Worm (Caenorhabditis elegans) whole organism, L3 larva: ENCODE data around the gene F44E7.5.

Experiments used
- R02D3.7 ChIP-seq: fragments of 150-350 bp; optimal IDR thresholded peaks from 2 replicates; lab custom pipeline; 2014; ENCODE audit warnings: missing biosample characterization, missing genetic modification characterization
- ZK546.5 ChIP-seq: sonication (generic microtip); optimal IDR thresholded peaks from 2 replicates; lab custom pipeline; 2017; ENCODE audit warnings: missing biosample characterization, missing genetic modification characterization
- aly-2 ChIP-seq: fragments of 150-350 bp; optimal IDR thresholded peaks from 2 replicates; lab custom pipeline; 2014; ENCODE audit warnings: missing biosample characterization, missing genetic modification characterization
- ama-1 ChIP-seq: fragments of 150-350 bp; optimal IDR thresholded peaks from 2 replicates; lab custom pipeline; 2018
- ceh-16 ChIP-seq: sonication (generic microtip); optimal IDR thresholded peaks from 2 replicates; lab custom pipeline; 2017; ENCODE audit warnings: missing biosample characterization, missing genetic modification characterization
- ceh-28 ChIP-seq: fragments of 150-350 bp; optimal IDR thresholded peaks from 2 replicates; lab custom pipeline; 2014; ENCODE audit warnings: missing biosample characterization, missing genetic modification reagents, missing genetic modification characterization
- ceh-82 ChIP-seq: fragments of 150-350 bp; optimal IDR thresholded peaks from 2 replicates; lab custom pipeline; 2014; ENCODE audit warnings: missing biosample characterization, missing genetic modification characterization
- ceh-9 ChIP-seq: sonication (generic microtip); optimal IDR thresholded peaks from 2 replicates; lab custom pipeline; 2018; ENCODE audit warnings: missing biosample characterization, missing genetic modification characterization
- daf-12 ChIP-seq: fragments of 150-350 bp; optimal IDR thresholded peaks from 2 replicates; lab custom pipeline; 2014; ENCODE audit warnings: missing biosample characterization, missing genetic modification reagents, missing genetic modification characterization
- egl-27 ChIP-seq: sonication (generic microtip); optimal IDR thresholded peaks from 4 replicates; lab custom pipeline; 2017; ENCODE audit warnings: missing biosample characterization, missing genetic modification reagents, missing genetic modification characterization
- egl-5 ChIP-seq: fragments of 150-350 bp; optimal IDR thresholded peaks from 2 replicates; lab custom pipeline; 2017; ENCODE audit warnings: missing biosample characterization, missing genetic modification reagents, missing genetic modification characterization, inconsistent platforms
- elt-1 ChIP-seq: fragments of 150-350 bp; optimal IDR thresholded peaks from 2 replicates; lab custom pipeline; 2014; ENCODE audit warnings: missing biosample characterization, missing genetic modification characterization
- elt-2 ChIP-seq: sonication (generic microtip); optimal IDR thresholded peaks from 2 replicates; lab custom pipeline; 2016; ENCODE audit warnings: missing genetic modification reagents, mild to moderate bottlenecking, missing genetic modification characterization, missing compliant biosample characterization
- elt-3 ChIP-seq, 3 experiments: fragments of 150-350 bp in 1 of 3; sonication (generic microtip) in 2 of 3; optimal IDR thresholded peaks; 2 replicates in 2 of 3; 4 replicates in 1 of 3; lab custom pipeline; 2014 to 2017; ENCODE audit warnings: missing biosample characterization in 3 of 3, missing genetic modification characterization in 3 of 3
- eor-1 ChIP-seq, 2 experiments: fragments of 150-350 bp; optimal IDR thresholded peaks; 2 replicates each; lab custom pipeline; 2014 to 2018; ENCODE audit warnings: missing biosample characterization in 2 of 2, missing genetic modification characterization in 2 of 2
- fkh-10 ChIP-seq: sonication (generic microtip); optimal IDR thresholded peaks from 2 replicates; lab custom pipeline; 2017; ENCODE audit warnings: missing biosample characterization, missing genetic modification reagents, missing genetic modification characterization
- fkh-2 ChIP-seq: fragments of 150-350 bp; optimal IDR thresholded peaks from 2 replicates; lab custom pipeline; 2014; ENCODE audit warnings: missing biosample characterization, missing genetic modification reagents, missing genetic modification characterization
- fos-1 ChIP-seq: fragments of 150-350 bp; optimal IDR thresholded peaks from 2 replicates; lab custom pipeline; 2014; ENCODE audit warnings: missing biosample characterization, missing genetic modification characterization
- hmg-11 ChIP-seq: sonication (generic microtip); optimal IDR thresholded peaks from 2 replicates; lab custom pipeline; 2016; ENCODE audit warnings: missing genetic modification characterization, missing compliant biosample characterization
- jun-1 ChIP-seq: fragments of 150-350 bp; optimal IDR thresholded peaks from 2 replicates; lab custom pipeline; 2014; ENCODE audit warnings: missing biosample characterization, missing genetic modification reagents, missing genetic modification characterization
- lin-15B ChIP-seq: fragments of 150-350 bp; optimal IDR thresholded peaks from 2 replicates; lab custom pipeline; 2014; ENCODE audit warnings: missing biosample characterization, missing genetic modification characterization
- lin-39 ChIP-seq: fragments of 150-350 bp; optimal IDR thresholded peaks from 2 replicates; lab custom pipeline; 2018; ENCODE audit warnings: missing biosample characterization, missing genetic modification reagents, missing genetic modification characterization
- lsy-12 ChIP-seq: sonication (generic microtip); optimal IDR thresholded peaks from 2 replicates; lab custom pipeline; 2016; ENCODE audit warnings: mild to moderate bottlenecking, missing genetic modification characterization, missing compliant biosample characterization
- mdl-1 ChIP-seq: fragments of 150-350 bp; optimal IDR thresholded peaks from 2 replicates; lab custom pipeline; 2014; ENCODE audit warnings: missing biosample characterization, missing genetic modification characterization
- mml-1 ChIP-seq: fragments of 150-350 bp; sonication (generic microtip); optimal IDR thresholded peaks from 3 replicates; lab custom pipeline; 2014; ENCODE audit warnings: missing biosample characterization, missing genetic modification characterization
- nfya-1 ChIP-seq: sonication (generic microtip); optimal IDR thresholded peaks from 2 replicates; lab custom pipeline; 2017; ENCODE audit warnings: missing genetic modification characterization, mild to moderate bottlenecking, missing compliant biosample characterization, antibody characterized with exemption, moderate library complexity; ENCODE audit not compliant: insufficient read depth
- nhr-11 ChIP-seq: fragments of 150-350 bp; optimal IDR thresholded peaks from 2 replicates; lab custom pipeline; 2014; ENCODE audit warnings: missing biosample characterization, missing genetic modification characterization
- nhr-12 ChIP-seq: fragments of 150-350 bp; optimal IDR thresholded peaks from 2 replicates; lab custom pipeline; 2014; ENCODE audit warnings: missing biosample characterization, missing genetic modification characterization
- nhr-23 ChIP-seq: fragments of 150-350 bp; optimal IDR thresholded peaks from 2 replicates; lab custom pipeline; 2014; ENCODE audit warnings: missing biosample characterization, missing genetic modification reagents, missing genetic modification characterization
- nhr-237 ChIP-seq: fragments of 150-350 bp; optimal IDR thresholded peaks from 2 replicates; lab custom pipeline; 2014; ENCODE audit warnings: missing biosample characterization, missing genetic modification characterization
- nhr-25 ChIP-seq: sonication (generic microtip); optimal IDR thresholded peaks from 2 replicates; lab custom pipeline; 2017; ENCODE audit warnings: missing biosample characterization, missing genetic modification characterization
- nhr-28 ChIP-seq: fragments of 150-350 bp; optimal IDR thresholded peaks from 2 replicates; lab custom pipeline; 2014; ENCODE audit warnings: missing biosample characterization, missing genetic modification characterization
- nhr-43 ChIP-seq: sonication (generic microtip); optimal IDR thresholded peaks from 2 replicates; lab custom pipeline; 2016; ENCODE audit warnings: mild to moderate bottlenecking, missing genetic modification characterization, missing compliant biosample characterization; ENCODE audit not compliant: poor library complexity, severe bottlenecking
- nhr-67 ChIP-seq: fragments of 150-350 bp; optimal IDR thresholded peaks from 2 replicates; lab custom pipeline; 2014; ENCODE audit warnings: missing biosample characterization, missing genetic modification characterization
- nhr-76 ChIP-seq: fragments of 150-350 bp; sonication (generic microtip); optimal IDR thresholded peaks from 5 replicates; lab custom pipeline; 2014; ENCODE audit warnings: missing biosample characterization, missing genetic modification characterization
- nhr-77 ChIP-seq: fragments of 150-350 bp; optimal IDR thresholded peaks from 2 replicates; lab custom pipeline; 2014; ENCODE audit warnings: missing biosample characterization, missing genetic modification characterization
- pha-4 ChIP-seq: fragments of 150-350 bp; optimal IDR thresholded peaks from 2 replicates; lab custom pipeline; 2014; ENCODE audit warnings: missing biosample characterization, missing genetic modification reagents, missing genetic modification characterization
- pqm-1 ChIP-seq: fragments of 150-350 bp; optimal IDR thresholded peaks from 2 replicates; lab custom pipeline; 2017; ENCODE audit warnings: missing biosample characterization, missing genetic modification characterization, inconsistent platforms
- sea-2 ChIP-seq: fragments of 150-350 bp; sonication (generic microtip); optimal IDR thresholded peaks from 4 replicates; lab custom pipeline; 2014; ENCODE audit warnings: missing biosample characterization, missing genetic modification reagents, missing genetic modification characterization
- skn-1 ChIP-seq: fragments of 150-350 bp; optimal IDR thresholded peaks from 2 replicates; lab custom pipeline; 2014; ENCODE audit warnings: missing biosample characterization, missing genetic modification characterization
- snpc-4 ChIP-seq: fragments of 150-350 bp; optimal IDR thresholded peaks from 2 replicates; lab custom pipeline; 2014; ENCODE audit warnings: missing biosample characterization, missing genetic modification characterization
- tbx-2 ChIP-seq: sonication (generic microtip); optimal IDR thresholded peaks from 2 replicates; lab custom pipeline; 2016; ENCODE audit warnings: mild to moderate bottlenecking, missing genetic modification characterization, missing compliant biosample characterization
- unc-39 ChIP-seq: sonication (generic microtip); optimal IDR thresholded peaks from 4 replicates; lab custom pipeline; 2017; ENCODE audit warnings: missing biosample characterization, missing genetic modification characterization
- unc-62 ChIP-seq: fragments of 150-350 bp; sonication (generic microtip); optimal IDR thresholded peaks from 4 replicates; lab custom pipeline; 2014; ENCODE audit warnings: missing biosample characterization, missing genetic modification reagents, missing genetic modification characterization
- zag-1 ChIP-seq: fragments of 150-350 bp; optimal IDR thresholded peaks from 2 replicates; lab custom pipeline; 2014; ENCODE audit warnings: missing biosample characterization, missing genetic modification characterization
- ztf-11 ChIP-seq: fragments of 150-350 bp; optimal IDR thresholded peaks from 2 replicates; lab custom pipeline; 2014; ENCODE audit warnings: missing biosample characterization, missing genetic modification characterization
- ztf-4 ChIP-seq: fragments of 150-350 bp; optimal IDR thresholded peaks from 2 replicates; lab custom pipeline; 2014; ENCODE audit warnings: missing biosample characterization, missing genetic modification characterization

Gene F44E7.5

ce11 chrV:5765081-5765480 lies 15.6 kb downstream of the F44E7.5 start, which contains the start of gene pgph-2:
Gene pgph-2, plus strand, starts transcription at chrV:5765127.
- TF ChIP-seq pha-4 (tag; lab: Kevin White, UChicago) = peak; percentile 18
- TF ChIP-seq elt-1 = no peak
- peak; percentile 76 for TF ChIP-seq pqm-1 (tag; lab: Kevin White, UChicago)
- peak; percentile 74 for TF ChIP-seq elt-2 (tag; lab: Kevin White, UChicago)

- TF ChIP-seq unc-62 (GFP tag; lab: Kevin White, UChicago) = no peak
- peak; percentile 68 for TF ChIP-seq pha-4 (tag; lab: Kevin White, UChicago)
- no peak for TF ChIP-seq ama-1 (lab: Kevin White, UChicago)
- peak; percentile 62 for TF ChIP-seq egl-27
- no peak for TF ChIP-seq sea-2 (GFP tag; lab: Kevin White, UChicago)
- TF ChIP-seq nhr-28 = no peak
- TF ChIP-seq nhr-77 (tag; lab: Kevin White, UChicago) = no peak
- TF ChIP-seq fkh-2 = no peak
- peak in 1 of 3 experiments; percentile 72 for TF ChIP-seq elt-3 (tag; optimal IDR thresholded peaks at IDR 0.05; lab: Kevin White, UChicago)
- peak; percentile 40 for TF ChIP-seq egl-5 (tag; lab: Kevin White, UChicago)
- TF ChIP-seq unc-39 (tag; lab: Kevin White, UChicago) = no peak
- TF ChIP-seq mdl-1 = peak; percentile 81
- TF ChIP-seq jun-1 (tag; lab: Kevin White, UChicago) = peak; percentile 73
- no peak for TF ChIP-seq nhr-12 (tag; lab: Kevin White, UChicago)
- TF ChIP-seq nhr-43 (tag; lab: Kevin White, UChicago) = peak; percentile 70
- TF ChIP-seq nhr-23 (tag; lab: Kevin White, UChicago) = peak; percentile 93
- TF ChIP-seq nhr-25 (tag; lab: Kevin White, UChicago) = peak; percentile 92
- peak; percentile 31 for TF ChIP-seq tbx-2 (tag; lab: Kevin White, UChicago)
- TF ChIP-seq ceh-16 = no peak
- TF ChIP-seq R02D3.7 (tag; lab: Kevin White, UChicago) = no peak
- TF ChIP-seq lsy-12 = peak; percentile 29
- peak; percentile 68 for TF ChIP-seq nfya-1 (tag; lab: Kevin White, UChicago)
- TF ChIP-seq nhr-11 (tag; lab: Kevin White, UChicago) = no peak
- TF ChIP-seq pqm-1 (tag; lab: Kevin White, UChicago) = peak; percentile 93
- TF ChIP-seq daf-12 (tag; lab: Kevin White, UChicago) = no peak
- no peak for TF ChIP-seq mml-1 (tag; lab: Kevin White, UChicago)
- TF ChIP-seq lin-39 (tag; lab: Kevin White, UChicago) = no peak
- no peak for TF ChIP-seq fos-1 (tag; lab: Kevin White, UChicago)
- peak; percentile 46 for TF ChIP-seq elt-1
- no peak for TF ChIP-seq skn-1 (tag; lab: Kevin White, UChicago)
- TF ChIP-seq nhr-67 = no peak
- TF ChIP-seq eor-1 (tag; optimal IDR thresholded peaks at IDR 0.05; lab: Kevin White, UChicago) = no peak
- TF ChIP-seq ztf-11 (tag; lab: Kevin White, UChicago) = no peak
- TF ChIP-seq nhr-237 (tag; lab: Kevin White, UChicago) = no peak
- peak; percentile 89 for TF ChIP-seq elt-2 (tag; lab: Kevin White, UChicago)
- peak; percentile 54 for TF ChIP-seq nhr-76
- no peak for TF ChIP-seq aly-2 (tag; lab: Kevin White, UChicago)
- TF ChIP-seq ceh-9 (tag; lab: Kevin White, UChicago) = no peak
- TF ChIP-seq fkh-10 (GFP tag; lab: Kevin White, UChicago) = no peak
- peak; percentile 46 for TF ChIP-seq ceh-28 (tag; lab: Kevin White, UChicago)
- TF ChIP-seq hmg-11 (tag; lab: Kevin White, UChicago) = no peak
- TF ChIP-seq snpc-4 (tag; lab: Kevin White, UChicago) = no peak
- no peak for TF ChIP-seq lin-15B
- no peak for TF ChIP-seq ZK546.5
- no peak for TF ChIP-seq zag-1
- no peak for TF ChIP-seq ceh-82
- TF ChIP-seq ztf-4 (tag; lab: Kevin White, UChicago) = no peak
Measured at ce11 chrV:5763787-5764186, 16.9 kb downstream of the F44E7.5 start, which contains the start of gene pgph-3. Gene pgph-3, minus strand, starts transcription at chrV:5763846.
